Worm (Caenorhabditis elegans) whole organism, late embryonic: Measurements from ENCODE around the gene pfk-1.2.

Experiments used
- K09A11.1 ChIP-seq: sonication (generic microtip); optimal IDR thresholded peaks from 2 replicates; lab custom pipeline; 2017; ENCODE audit warnings: antibody characterized with exemption, mild to moderate bottlenecking, missing genetic modification characterization, missing compliant biosample characterization; ENCODE audit not compliant: insufficient read depth
- che-1 ChIP-seq: sonication (generic microtip); optimal IDR thresholded peaks from 2 replicates; lab custom pipeline; 2016; ENCODE audit warnings: mild to moderate bottlenecking, missing genetic modification characterization, missing compliant biosample characterization
- gmeb-2 ChIP-seq: sonication (generic microtip); optimal IDR thresholded peaks from 2 replicates; lab custom pipeline; 2016; ENCODE audit warnings: missing genetic modification characterization, inconsistent platforms, missing compliant biosample characterization
- mec-3 ChIP-seq: sonication (generic microtip); optimal IDR thresholded peaks from 2 replicates; lab custom pipeline; 2016; ENCODE audit warnings: borderline replicate concordance, missing genetic modification characterization, missing compliant biosample characterization
- tbx-2 ChIP-seq: sonication (generic microtip); optimal IDR thresholded peaks from 2 replicates; lab custom pipeline; 2016; ENCODE audit warnings: missing genetic modification characterization, missing compliant biosample characterization
- unc-3 ChIP-seq, 2 experiments: fragments of 200-800 bp in 1 of 2; sonication (Bioruptor generic) in 1 of 2; sonication (generic microtip) in 1 of 2; conservative IDR thresholded peaks in 1 of 2; optimal IDR thresholded peaks in 1 of 2; 2 replicates each; pipeline versions ENCODE4 v1.3.6 to Lab custom; 2016 to 2022; ENCODE audit warnings: missing compliant biosample characterization in 2 of 2, missing genetic modification characterization in 2 of 2, missing genetic modification reagents in 1 of 2

DNA sequence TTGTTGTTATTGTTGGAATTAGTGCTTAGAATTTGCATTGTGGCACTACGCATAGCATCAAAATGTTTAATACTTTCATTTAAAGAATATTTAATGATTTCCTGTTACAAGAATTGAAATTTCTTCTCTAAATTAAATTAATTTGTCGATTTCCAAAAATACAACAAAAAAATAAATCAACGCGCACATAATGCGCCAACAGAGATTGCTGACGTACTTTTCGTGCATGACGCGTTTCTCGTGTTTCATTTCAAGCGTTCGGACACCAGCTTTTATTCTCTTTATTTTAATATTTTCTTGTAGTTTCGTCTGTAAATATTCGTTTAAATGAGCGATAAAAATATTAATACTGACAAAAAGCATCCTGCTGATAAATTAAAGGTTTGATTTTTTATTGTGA, 18.0 kb upstream of the pfk-1.2 start, which contains the start of gene eif-2Bdelta:
- no peak for TF ChIP-seq K09A11.1
- TF ChIP-seq mec-3 = no peak
- TF ChIP-seq gmeb-2 (tag; lab: Kevin White, UChicago) = no peak
- no peak for TF ChIP-seq che-1
- no peak for TF ChIP-seq unc-3 (GFP tag; conservative IDR thresholded peaks at IDR 0.05; lab: Robert Waterston, UW)
- no peak for TF ChIP-seq unc-3 (tag; optimal IDR thresholded peaks at IDR 0.05; lab: Kevin White, UChicago)
- TF ChIP-seq tbx-2 (tag; lab: Kevin White, UChicago) = no peak
